Worm (Caenorhabditis elegans): ENCODE data around the gene clec-78.

DNA sequence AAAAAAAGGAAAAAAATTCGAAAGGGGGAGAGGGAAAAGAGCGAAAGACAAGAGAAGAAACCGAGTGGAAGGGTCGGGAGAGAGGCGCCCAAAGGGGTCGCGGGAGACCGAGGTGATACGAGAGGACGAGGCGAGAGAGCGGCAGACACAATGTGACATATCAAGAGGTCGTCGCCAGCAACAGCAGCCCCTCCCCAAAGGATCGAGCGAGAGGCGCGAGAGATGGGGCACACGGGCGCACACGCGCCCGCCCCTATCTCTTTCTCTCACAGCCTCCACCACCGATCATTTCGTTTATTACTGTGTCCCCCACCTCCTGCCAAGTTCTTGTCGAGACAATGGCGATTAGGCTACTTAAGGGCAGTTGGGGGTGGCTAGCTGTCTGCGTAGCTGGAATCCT lies 39.3 kb downstream of the clec-78 start:
- TF ChIP-seq tbx-37 (GFP tag; conservative IDR thresholded peaks at IDR 0.05) (no peak), ets-7 (tag; optimal IDR thresholded peaks at IDR 0.05) (no peak), ceh-36 (tag; optimal IDR thresholded peaks at IDR 0.05) (no peak), ama-1 (optimal IDR thresholded peaks at IDR 0.05) (no peak), F13C5.2 (tag; optimal IDR thresholded peaks at IDR 0.05) (no peak), tra-4 (tag; optimal IDR thresholded peaks at IDR 0.05) (no peak), flt-1 (GFP tag; IDR thresholded peaks at IDR 0.05) (no peak), tbx-11 (GFP tag; IDR thresholded peaks at IDR 0.05) (no peak), hnd-1 (tag; optimal IDR thresholded peaks at IDR 0.05) (no peak)
